Worm (Caenorhabditis elegans) whole organism, L3 larva: ENCODE data around the gene T12A2.3.

Experiments
- ceh-16 ChIP-seq: sonication (generic microtip); optimal IDR thresholded peaks from 2 replicates; lab custom pipeline; 2017; ENCODE audit warnings: missing biosample characterization, missing genetic modification characterization
- egl-27 ChIP-seq: sonication (generic microtip); optimal IDR thresholded peaks from 4 replicates; lab custom pipeline; 2017; ENCODE audit warnings: missing biosample characterization, missing genetic modification reagents, missing genetic modification characterization
- fkh-10 ChIP-seq: sonication (generic microtip); optimal IDR thresholded peaks from 2 replicates; lab custom pipeline; 2017; ENCODE audit warnings: missing biosample characterization, missing genetic modification reagents, missing genetic modification characterization
- pha-4 ChIP-seq: fragments of 150-350 bp; optimal IDR thresholded peaks from 2 replicates; lab custom pipeline; 2014; ENCODE audit warnings: missing biosample characterization, missing genetic modification reagents, missing genetic modification characterization

ce11 chrIII:6256675-6257074 lies 16.0 kb downstream of the T12A2.3 start, which contains the start of gene srg-9:
- TF ChIP-seq egl-27 (tag; lab: Kevin White, UChicago) (no peak), ceh-16 (tag; lab: Kevin White, UChicago) (no peak), pha-4 (tag; lab: Kevin White, UChicago) (no peak), fkh-10 (GFP tag; lab: Kevin White, UChicago) (no peak)
